Fruit fly (Drosophila melanogaster) S2 (cell line): ENCODE measurements around the gene ppk30.

Experiments
- CG8478 ChIP-seq: fragments of >200 bp; optimal IDR thresholded peaks from 2 replicates; lab custom pipeline; 2018
- CTCF ChIP-seq, 2 experiments: fragments of >200 bp; optimal IDR thresholded peaks; 2 replicates each; lab custom pipeline; 2018

- no peak for TF ChIP-seq CTCF (optimal IDR thresholded peaks at IDR 0.05; lab: Kevin White, UChicago)
- no peak for TF ChIP-seq CG8478
These were observed 27.4 kb downstream of the ppk30 start for dm6 chr3R:29696359-29696758.
